Fruit fly (Drosophila melanogaster) whole organism, wandering third instar larva: Measurements from ENCODE around the gene CG11889.

Source experiments
- Abd-B ChIP-seq: fragments of >200 bp; optimal IDR thresholded peaks from 2 replicates; lab custom pipeline; 2017; ENCODE audit warnings: missing biosample characterization, missing genetic modification characterization
- Dfd ChIP-seq: fragments of >200 bp; optimal IDR thresholded peaks from 2 replicates; lab custom pipeline; 2017; ENCODE audit warnings: missing biosample characterization, missing genetic modification characterization
- Dif ChIP-seq: fragments of 200-275, 200-300 bp; sonication (Bioruptor generic); optimal IDR thresholded peaks from 2 replicates; lab custom pipeline; 2018; ENCODE audit warnings: missing biosample characterization, missing genetic modification characterization; ENCODE audit not compliant: partially characterized antibody
- GATAd ChIP-seq: sonication (Bioruptor generic); optimal IDR thresholded peaks from 2 replicates; lab custom pipeline; 2016; ENCODE audit warnings: missing biosample characterization, missing genetic modification characterization
- HLH106 ChIP-seq: fragments of 200-800 bp; optimal IDR thresholded peaks from 3 replicates; lab custom pipeline; 2019; ENCODE audit warnings: missing biosample characterization, mild to moderate bottlenecking, missing genetic modification characterization, moderate library complexity
- Hnf4 ChIP-seq: fragments of 200-800 bp; sonication (Bioruptor generic); optimal IDR thresholded peaks from 2 replicates; lab custom pipeline; 2016; ENCODE audit warnings: missing biosample characterization, mild to moderate bottlenecking, missing genetic modification characterization
- Hr78 ChIP-seq: fragments of >200 bp; optimal IDR thresholded peaks from 2 replicates; lab custom pipeline; 2017; ENCODE audit warnings: missing biosample characterization, missing genetic modification characterization
- Hr83 ChIP-seq: fragments of 200-300 bp; sonication (Bioruptor generic); optimal IDR thresholded peaks from 2 replicates; lab custom pipeline; 2016; ENCODE audit warnings: missing biosample characterization, mild to moderate bottlenecking, missing genetic modification characterization, moderate library complexity; ENCODE audit not compliant: poor library complexity, severe bottlenecking
- Jra ChIP-seq: sonication (Bioruptor generic); optimal IDR thresholded peaks from 2 replicates; lab custom pipeline; 2016; ENCODE audit warnings: missing biosample characterization, missing genetic modification characterization
- Mio ChIP-seq: sonication (Bioruptor generic); optimal IDR thresholded peaks from 2 replicates; lab custom pipeline; 2016; ENCODE audit warnings: missing biosample characterization, missing genetic modification characterization
- Myc ChIP-seq: fragments of >200 bp; optimal IDR thresholded peaks from 2 replicates; lab custom pipeline; 2017
- N ChIP-seq: fragments of >200 bp; optimal IDR thresholded peaks from 2 replicates; lab custom pipeline; 2018; ENCODE audit warnings: missing biosample characterization, missing external identifiers, missing genetic modification characterization
- OdsH ChIP-seq: fragments of 200-800 bp; sonication (Bioruptor generic); optimal IDR thresholded peaks from 2 replicates; lab custom pipeline; 2016; ENCODE audit warnings: missing biosample characterization, mild to moderate bottlenecking, missing genetic modification characterization
- Rel ChIP-seq, 2 experiments: fragments of 200-800 bp; sonication (Bioruptor generic) in 1 of 2; optimal IDR thresholded peaks; 2 replicates in 1 of 2; 3 replicates in 1 of 2; lab custom pipeline; 2016 to 2019; ENCODE audit warnings: mild to moderate bottlenecking in 2 of 2, missing biosample characterization in 2 of 2, missing genetic modification characterization in 2 of 2, moderate library complexity in 1 of 2
- Vsx2 ChIP-seq: fragments of 200-300, 225-300 bp; sonication (Bioruptor generic); optimal IDR thresholded peaks from 2 replicates; lab custom pipeline; 2018; ENCODE audit warnings: missing biosample characterization, missing genetic modification characterization; ENCODE audit not compliant: partially characterized antibody
- br ChIP-seq: fragments of 200-800 bp; sonication (Bioruptor generic); optimal IDR thresholded peaks from 2 replicates; lab custom pipeline; 2016; ENCODE audit warnings: missing biosample characterization, missing genetic modification characterization
- brk ChIP-seq: fragments of 200-800 bp; sonication (Bioruptor generic); optimal IDR thresholded peaks from 2 replicates; lab custom pipeline; 2016; ENCODE audit warnings: missing biosample characterization, mild to moderate bottlenecking, missing genetic modification characterization
- dl ChIP-seq, 2 experiments: fragments of 175-275, 200-275 bp in 1 of 2; fragments of 200-275 bp in 1 of 2; sonication (Bioruptor generic); optimal IDR thresholded peaks; lab custom pipeline; 2018; ENCODE audit warnings: mild to moderate bottlenecking in 2 of 2, missing biosample characterization in 2 of 2, missing genetic modification characterization in 2 of 2, moderate library complexity in 2 of 2; ENCODE audit not compliant: partially characterized antibody in 2 of 2, insufficient read depth in 1 of 2
- dmrt93B ChIP-seq: fragments of 200-800 bp; sonication (Bioruptor generic); optimal IDR thresholded peaks from 2 replicates; lab custom pipeline; 2018; ENCODE audit warnings: missing biosample characterization, mild to moderate bottlenecking, missing genetic modification characterization
- dsf ChIP-seq: sonication (Bioruptor generic); optimal IDR thresholded peaks from 2 replicates; lab custom pipeline; 2016; ENCODE audit warnings: missing biosample characterization, missing genetic modification characterization, borderline replicate concordance
- ey ChIP-seq: fragments of 200-800 bp; sonication (Bioruptor generic); optimal IDR thresholded peaks from 2 replicates; lab custom pipeline; 2016; ENCODE audit warnings: missing biosample characterization, missing genetic modification characterization
- fru ChIP-seq: fragments of 200-800 bp; sonication (Bioruptor generic); optimal IDR thresholded peaks from 3 replicates; lab custom pipeline; 2016; ENCODE audit warnings: missing biosample characterization, mild to moderate bottlenecking, missing genetic modification characterization
- h ChIP-seq: fragments of 200-800 bp; sonication (Bioruptor generic); optimal IDR thresholded peaks from 3 replicates; lab custom pipeline; 2016; ENCODE audit warnings: missing biosample characterization, mild to moderate bottlenecking, missing genetic modification characterization
- jim ChIP-seq: fragments of 175-275, 200-325 bp; sonication (Bioruptor generic); optimal IDR thresholded peaks from 2 replicates; lab custom pipeline; 2016; ENCODE audit warnings: missing biosample characterization, mild to moderate bottlenecking, missing genetic modification characterization
- psq ChIP-seq: fragments of 200-800 bp; sonication (Bioruptor generic); optimal IDR thresholded peaks from 3 replicates; lab custom pipeline; 2017; ENCODE audit warnings: missing biosample characterization, mild to moderate bottlenecking, missing genetic modification characterization, moderate library complexity
- rgr ChIP-seq: fragments of 200-800 bp; sonication (Bioruptor generic); optimal IDR thresholded peaks from 3 replicates; lab custom pipeline; 2016; ENCODE audit warnings: missing biosample characterization, mild to moderate bottlenecking, missing genetic modification characterization
- sage ChIP-seq: fragments of 200-800 bp; sonication (Bioruptor generic); optimal IDR thresholded peaks from 2 replicates; lab custom pipeline; 2016; ENCODE audit warnings: missing biosample characterization, mild to moderate bottlenecking, missing genetic modification characterization
- tai ChIP-seq: sonication (Bioruptor generic); optimal IDR thresholded peaks from 2 replicates; lab custom pipeline; 2016; ENCODE audit warnings: missing biosample characterization, missing genetic modification characterization
- usp ChIP-seq: fragments of >200 bp; optimal IDR thresholded peaks from 2 replicates; lab custom pipeline; 2017; ENCODE audit warnings: missing biosample characterization, missing genetic modification characterization
- woc ChIP-seq: sonication (Bioruptor generic); optimal IDR thresholded peaks from 2 replicates; lab custom pipeline; 2016; ENCODE audit warnings: missing biosample characterization, mild to moderate bottlenecking, missing genetic modification characterization

The CG11889 gene

dm6 chr3R:25312583-25312982, 42.6 kb downstream of the CG11889 start:
- TF ChIP-seq ey (GFP tag; lab: Kevin White, UChicago): no peak
- no peak for TF ChIP-seq Hr78
- TF ChIP-seq OdsH: no peak
- TF ChIP-seq Rel (GFP tag; optimal IDR thresholded peaks at IDR 0.05; lab: Kevin White, UChicago): no peak
- TF ChIP-seq Rel (tag; optimal IDR thresholded peaks at IDR 0.05; lab: Kevin White, UChicago): no peak
- no peak for TF ChIP-seq Dfd
- no peak for TF ChIP-seq fru
- no peak for TF ChIP-seq Mio
- no peak for TF ChIP-seq dl (GFP tag; optimal IDR thresholded peaks at IDR 0.05; lab: Kevin White, UChicago; ENCODE audit: insufficient read depth in 1 of 2, partially characterized antibody in 2 of 2)
- no peak for TF ChIP-seq brk (GFP tag; lab: Kevin White, UChicago)
- no peak for TF ChIP-seq dsf (GFP tag; lab: Kevin White, UChicago)

- no peak for TF ChIP-seq N (GFP tag; lab: Kevin White, UChicago)
- TF ChIP-seq tai: no peak
- no peak for TF ChIP-seq Rel (GFP tag; optimal IDR thresholded peaks at IDR 0.05; lab: Kevin White, UChicago)
- TF ChIP-seq Rel (tag; optimal IDR thresholded peaks at IDR 0.05; lab: Kevin White, UChicago): peak; percentile 91
- TF ChIP-seq Vsx2 (GFP tag; lab: Kevin White, UChicago): peak; percentile 40
- peak; percentile 81 for TF ChIP-seq psq (GFP tag; lab: Kevin White, UChicago)
- TF ChIP-seq h (GFP tag; lab: Kevin White, UChicago): peak; percentile 19
These were observed 43.8 kb downstream of the CG11889 start, which contains the start of gene CG31087 for dm6 chr3R:25313771-25314170. CG31087 (minus strand) TSS chr3R:25313833.

- TF ChIP-seq Dif (GFP tag; lab: Kevin White, UChicago) (peak; percentile 49), h (GFP tag; lab: Kevin White, UChicago) (no peak)
These were observed 46.0 kb downstream of the CG11889 start, which contains the start of gene CG10559 for dm6 chr3R:25316016-25316415. CG10559 (minus strand) TSS chr3R:25316116.

- no peak for TF ChIP-seq sage
- TF ChIP-seq tai: no peak
- TF ChIP-seq jim (GFP tag; lab: Kevin White, UChicago): no peak
These were observed 48.0 kb downstream of the CG11889 start, which contains the start of gene CG10553 for dm6 chr3R:25318011-25318410. CG10553 (minus strand) TSS chr3R:25318111.

dm6 chr3R:25320051-25320705, 50.2 kb downstream of the CG11889 start, which contains the start of gene CG10560:
CG10560 (minus strand) TSS chr3R:25320101.
- TF ChIP-seq brk (GFP tag; lab: Kevin White, UChicago): no peak

- TF ChIP-seq h (GFP tag; lab: Kevin White, UChicago) (no peak), Rel (GFP tag; optimal IDR thresholded peaks at IDR 0.05; lab: Kevin White, UChicago) (no peak), Rel (tag; optimal IDR thresholded peaks at IDR 0.05; lab: Kevin White, UChicago) (peak; percentile 83)
- TF ChIP-seq, all 38 proteins: peak for 1
These were observed 50.9 kb downstream of the CG11889 start for dm6 chr3R:25320898-25321297.

- TF ChIP-seq Myc (lab: Kevin White, UChicago) (no peak), GATAd (GFP tag; lab: Kevin White, UChicago) (no peak), Rel (GFP tag; optimal IDR thresholded peaks at IDR 0.05; lab: Kevin White, UChicago) (no peak), Rel (tag; optimal IDR thresholded peaks at IDR 0.05; lab: Kevin White, UChicago) (no peak), dl (GFP tag; optimal IDR thresholded peaks at IDR 0.05; lab: Kevin White, UChicago; ENCODE audit: insufficient read depth in 1 of 2, partially characterized antibody in 2 of 2) (no peak), Vsx2 (GFP tag; lab: Kevin White, UChicago) (no peak), rgr (GFP tag; lab: Kevin White, UChicago) (no peak), jim (GFP tag; lab: Kevin White, UChicago) (no peak), dmrt93B (GFP tag; lab: Kevin White, UChicago) (no peak), Hnf4 (GFP tag; lab: Kevin White, UChicago) (no peak), usp (GFP tag; lab: Kevin White, UChicago) (no peak), Jra (GFP tag; lab: Kevin White, UChicago) (no peak), ey (GFP tag; lab: Kevin White, UChicago) (no peak), Hr78 (no peak), dsf (GFP tag; lab: Kevin White, UChicago) (no peak), br (GFP tag; lab: Kevin White, UChicago) (no peak), Hr83 (no peak), woc (GFP tag; lab: Kevin White, UChicago) (no peak), HLH106 (no peak), Abd-B (GFP tag; lab: Kevin White, UChicago) (no peak)
These were observed 51.7 kb downstream of the CG11889 start for dm6 chr3R:25321681-25322080.
